Worm (Caenorhabditis elegans) whole organism, L1 larva: ENCODE measurements around the gene F43G6.16.
A peak's percentile ranks its signal among the peaks of the same experiment; 100 is the strongest.

Experiments
- alr-1 ChIP-seq: fragments of 200-800 bp; sonication (Bioruptor generic); optimal IDR thresholded peaks from 2 replicates; lab custom pipeline; 2018; ENCODE audit warnings: borderline replicate concordance, mild to moderate bottlenecking, missing genetic modification characterization, missing compliant biosample characterization
- ceh-63 ChIP-seq: fragments of 200-800 bp; sonication (Bioruptor generic); optimal IDR thresholded peaks from 2 replicates; lab custom pipeline; 2018; ENCODE audit warnings: mild to moderate bottlenecking, missing genetic modification characterization, missing compliant biosample characterization
- fkh-10 ChIP-seq: sonication (generic microtip); optimal IDR thresholded peaks from 2 replicates; lab custom pipeline; 2017; ENCODE audit warnings: missing biosample characterization, missing genetic modification reagents, missing genetic modification characterization
- mdl-1 ChIP-seq, 2 experiments: fragments of 150-350 bp; optimal IDR thresholded peaks; 2 replicates each; lab custom pipeline; 2014 to 2017; ENCODE audit warnings: missing biosample characterization in 2 of 2, missing genetic modification characterization in 2 of 2, inconsistent platforms in 1 of 2
- pax-3 ChIP-seq: fragments of 200-800 bp; sonication (Bioruptor generic); optimal IDR thresholded peaks from 2 replicates; lab custom pipeline; 2018; ENCODE audit warnings: mild to moderate bottlenecking, missing genetic modification characterization, moderate library complexity, missing compliant biosample characterization

ce11 chrII:11777893-11778480 is 4.4 kb downstream of the F43G6.16 start, which contains the start of the genes patr-1 and dna-2:
- TF ChIP-seq mdl-1 (tag; optimal IDR thresholded peaks at IDR 0.05; lab: Kevin White, UChicago) (peak in 1 of 2 experiments; percentile 71), alr-1 (no peak), pax-3 (tag; lab: Kevin White, UChicago) (no peak), fkh-10 (GFP tag; lab: Kevin White, UChicago) (no peak), ceh-63 (GFP tag; lab: Kevin White, UChicago) (no peak)
